Worm (Caenorhabditis elegans) whole organism, L4 larva: ENCODE measurements around the gene T05A12.4.

Experiments used
- F10B5.3 ChIP-seq: sonication (generic microtip); optimal IDR thresholded peaks from 2 replicates; lab custom pipeline; 2016; ENCODE audit warnings: mild to moderate bottlenecking, missing genetic modification characterization, missing compliant biosample characterization
- Y105C5A.15 ChIP-seq: fragments of 200-800 bp; sonication (Bioruptor generic); IDR thresholded peaks from 2 replicates; pipeline ENCODE4 v1.3.6; 2022; ENCODE audit warnings: missing genetic modification characterization, missing compliant biosample characterization
- ZK337.2 ChIP-seq: fragments of 200-800 bp; sonication (Bioruptor generic); IDR thresholded peaks from 2 replicates; pipeline ENCODE4 v1.3.6; 2022; ENCODE audit warnings: missing genetic modification reagents, missing genetic modification characterization, missing compliant biosample characterization
- aly-2 ChIP-seq: sonication (generic microtip); optimal IDR thresholded peaks from 2 replicates; lab custom pipeline; 2018; ENCODE audit warnings: missing biosample characterization, missing genetic modification characterization
- attf-4 ChIP-seq: sonication (generic microtip); optimal IDR thresholded peaks from 3 replicates; lab custom pipeline; 2017; ENCODE audit warnings: missing biosample characterization, missing genetic modification characterization
- ceh-28 ChIP-seq: fragments of 150-350 bp; optimal IDR thresholded peaks from 2 replicates; lab custom pipeline; 2014; ENCODE audit warnings: missing biosample characterization, missing genetic modification reagents, missing genetic modification characterization
- daf-12 ChIP-seq: fragments of 150-350 bp; optimal IDR thresholded peaks from 2 replicates; lab custom pipeline; 2014; ENCODE audit warnings: missing biosample characterization, missing genetic modification reagents, missing genetic modification characterization
- daf-16 ChIP-seq, 3 experiments: sonication (generic microtip); optimal IDR thresholded peaks; 2 replicates each; lab custom pipeline; 2016 to 2017; ENCODE audit warnings: missing genetic modification characterization in 3 of 3, missing genetic modification reagents in 3 of 3, mild to moderate bottlenecking in 2 of 3, missing compliant biosample characterization in 2 of 3, missing biosample characterization in 1 of 3, moderate library complexity in 1 of 3
- daf-19 ChIP-seq: fragments of 200-800 bp; sonication (Bioruptor generic); conservative IDR thresholded peaks from 2 replicates; pipeline ENCODE4 v1.3.6; 2022; ENCODE audit warnings: missing genetic modification characterization, missing compliant biosample characterization
- dmd-9 ChIP-seq: fragments of 200-800 bp; sonication (Bioruptor generic); IDR thresholded peaks from 2 replicates; pipeline ENCODE4 v1.3.6; 2022; ENCODE audit warnings: missing genetic modification reagents, missing genetic modification characterization, missing compliant biosample characterization
- dve-1 ChIP-seq: sonication (generic microtip); optimal IDR thresholded peaks from 2 replicates; lab custom pipeline; 2017; ENCODE audit warnings: antibody characterized with exemption, mild to moderate bottlenecking, missing genetic modification characterization, missing compliant biosample characterization; ENCODE audit not compliant: insufficient read depth
- hif-1 ChIP-seq, 2 experiments: sonication (generic microtip); optimal IDR thresholded peaks; 2 replicates each; lab custom pipeline; 2016 to 2017; ENCODE audit warnings: missing compliant biosample characterization in 2 of 2, missing genetic modification characterization in 2 of 2, missing genetic modification reagents in 2 of 2, missing genotype in 2 of 2, mild to moderate bottlenecking in 1 of 2
- hlh-11 ChIP-seq: fragments of 200-800 bp; sonication (Bioruptor generic); optimal IDR thresholded peaks from 2 replicates; lab custom pipeline; 2018; ENCODE audit warnings: mild to moderate bottlenecking, missing genetic modification characterization, missing compliant biosample characterization
- hlh-30 ChIP-seq: sonication (generic microtip); optimal IDR thresholded peaks from 2 replicates; lab custom pipeline; 2017; ENCODE audit warnings: antibody characterized with exemption, mild to moderate bottlenecking, missing genetic modification characterization, missing compliant biosample characterization; ENCODE audit not compliant: insufficient read depth
- jun-1 ChIP-seq: fragments of 150-350 bp; optimal IDR thresholded peaks from 2 replicates; lab custom pipeline; 2014; ENCODE audit warnings: missing biosample characterization, missing genetic modification reagents, missing genetic modification characterization
- lin-15B ChIP-seq: fragments of 150-350 bp; sonication (generic microtip); optimal IDR thresholded peaks from 3 replicates; lab custom pipeline; 2014; ENCODE audit warnings: missing biosample characterization, missing genetic modification characterization
- lin-38 ChIP-seq: fragments of 200-800 bp; sonication (Bioruptor generic); IDR thresholded peaks from 2 replicates; pipeline ENCODE4 v1.3.6; 2022; ENCODE audit warnings: missing genetic modification reagents, missing genetic modification characterization, missing compliant biosample characterization
- lsy-2 ChIP-seq, 2 experiments: fragments of 150-350 bp in 1 of 2; sonication (generic microtip) in 1 of 2; optimal IDR thresholded peaks; 2 replicates each; lab custom pipeline; 2014 to 2017; ENCODE audit warnings: missing biosample characterization in 2 of 2, missing genetic modification characterization in 2 of 2
- mxl-3 ChIP-seq: fragments of 200-800 bp; sonication (Bioruptor generic); optimal IDR thresholded peaks from 2 replicates; lab custom pipeline; 2018; ENCODE audit warnings: mild to moderate bottlenecking, missing genetic modification characterization, missing compliant biosample characterization
- nhr-102 ChIP-seq: sonication (generic microtip); optimal IDR thresholded peaks from 2 replicates; lab custom pipeline; 2016; ENCODE audit warnings: mild to moderate bottlenecking, missing genetic modification characterization, moderate library complexity, missing compliant biosample characterization
- nhr-237 ChIP-seq: sonication (generic microtip); optimal IDR thresholded peaks from 2 replicates; lab custom pipeline; 2017; ENCODE audit warnings: missing biosample characterization, missing genetic modification characterization
- nhr-25 ChIP-seq: sonication (generic microtip); optimal IDR thresholded peaks from 2 replicates; lab custom pipeline; 2017; ENCODE audit warnings: missing genetic modification characterization, mild to moderate bottlenecking, missing compliant biosample characterization, antibody characterized with exemption, moderate library complexity, borderline replicate concordance; ENCODE audit not compliant: insufficient read depth
- nhr-28 ChIP-seq: fragments of 150-350 bp; optimal IDR thresholded peaks from 2 replicates; lab custom pipeline; 2014; ENCODE audit warnings: missing biosample characterization, missing genetic modification characterization
- pqm-1 ChIP-seq: sonication (generic microtip); optimal IDR thresholded peaks from 2 replicates; lab custom pipeline; 2017; ENCODE audit warnings: missing biosample characterization, missing genetic modification characterization
- saeg-2 ChIP-seq: fragments of 200-800 bp; sonication (Bioruptor generic); IDR thresholded peaks from 2 replicates; pipeline ENCODE4 v1.3.6; 2022; ENCODE audit warnings: missing genetic modification reagents, missing genetic modification characterization, missing compliant biosample characterization
- sdz-12 ChIP-seq: fragments of 200-800 bp; sonication (Bioruptor generic); optimal IDR thresholded peaks from 2 replicates; lab custom pipeline; 2018; ENCODE audit warnings: mild to moderate bottlenecking, missing genetic modification characterization, missing compliant biosample characterization
- set-16 ChIP-seq: fragments of 200-800 bp; sonication (Bioruptor generic); IDR thresholded peaks from 2 replicates; pipeline ENCODE4 v1.3.6; 2022; ENCODE audit warnings: missing genetic modification reagents, missing genetic modification characterization, missing compliant biosample characterization
- snpc-1.2 ChIP-seq: fragments of 200-800 bp; sonication (Bioruptor generic); IDR thresholded peaks from 2 replicates; pipeline ENCODE4 v1.3.6; 2022; ENCODE audit warnings: missing genetic modification reagents, missing genetic modification characterization, missing compliant biosample characterization
- snpc-4 ChIP-seq: fragments of 150-350 bp; optimal IDR thresholded peaks from 2 replicates; lab custom pipeline; 2014; ENCODE audit warnings: missing biosample characterization, missing genetic modification characterization
- spr-3 ChIP-seq: fragments of 200-800 bp; sonication (Bioruptor generic); optimal IDR thresholded peaks from 2 replicates; lab custom pipeline; 2018; ENCODE audit warnings: mild to moderate bottlenecking, missing genetic modification characterization, missing compliant biosample characterization
- tra-1 ChIP-seq: fragments of 200-800 bp; sonication (Bioruptor generic); IDR thresholded peaks from 2 replicates; pipeline ENCODE4 v1.3.6; 2022; ENCODE audit warnings: missing genetic modification reagents, missing genetic modification characterization, missing compliant biosample characterization
- unc-130 ChIP-seq: sonication (generic microtip); optimal IDR thresholded peaks from 2 replicates; lab custom pipeline; 2016; ENCODE audit warnings: missing genetic modification reagents, missing genetic modification characterization, missing compliant biosample characterization
- unc-62 ChIP-seq, 3 experiments: fragments of 150-350 bp in 1 of 3; sonication (generic microtip); optimal IDR thresholded peaks in 2 of 3; peaks in 1 of 3; 1 replicate in 1 of 3; 2 replicates in 2 of 3; lab custom pipeline; 2014 to 2017; ENCODE audit warnings: missing biosample characterization in 3 of 3, missing genetic modification characterization in 3 of 3, missing genetic modification reagents in 3 of 3, missing genotype in 1 of 3
- vab-7 ChIP-seq: fragments of 200-800 bp; sonication (Bioruptor generic); IDR thresholded peaks from 2 replicates; pipeline ENCODE4 v1.3.6; 2022; ENCODE audit warnings: missing genetic modification reagents, missing genetic modification characterization, missing compliant biosample characterization
- zip-11 ChIP-seq: fragments of 200-800 bp; sonication (Bioruptor generic); IDR thresholded peaks from 2 replicates; pipeline ENCODE4 v1.3.6; 2022; ENCODE audit warnings: missing genetic modification characterization, missing compliant biosample characterization

The T05A12.4 gene

DNA sequence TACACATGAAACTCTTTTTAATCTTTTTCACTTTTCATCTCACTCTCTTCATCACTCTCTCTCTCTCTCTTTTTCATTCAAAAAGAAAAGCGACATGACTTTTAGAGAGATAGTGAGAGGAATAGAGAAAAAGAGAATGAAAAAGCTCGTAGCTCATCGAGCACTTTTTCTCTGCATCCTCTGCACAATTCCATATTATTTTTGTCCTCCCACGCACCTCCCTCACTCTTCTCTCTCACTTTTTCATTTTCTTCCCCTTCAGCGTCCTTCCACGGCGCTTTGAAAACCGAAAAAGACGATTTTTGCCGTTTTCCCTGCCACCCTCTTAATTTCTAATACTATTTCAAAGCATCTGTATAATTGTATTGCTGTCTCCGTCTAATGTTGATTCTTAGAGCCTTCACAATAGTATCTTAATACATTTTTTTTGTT lies 48.6 kb upstream of the T05A12.4 start (continued):
- peak; percentile 48 to 80 for TF ChIP-seq lsy-2 (tag; optimal IDR thresholded peaks at IDR 0.05; lab: Kevin White, UChicago)

DNA sequence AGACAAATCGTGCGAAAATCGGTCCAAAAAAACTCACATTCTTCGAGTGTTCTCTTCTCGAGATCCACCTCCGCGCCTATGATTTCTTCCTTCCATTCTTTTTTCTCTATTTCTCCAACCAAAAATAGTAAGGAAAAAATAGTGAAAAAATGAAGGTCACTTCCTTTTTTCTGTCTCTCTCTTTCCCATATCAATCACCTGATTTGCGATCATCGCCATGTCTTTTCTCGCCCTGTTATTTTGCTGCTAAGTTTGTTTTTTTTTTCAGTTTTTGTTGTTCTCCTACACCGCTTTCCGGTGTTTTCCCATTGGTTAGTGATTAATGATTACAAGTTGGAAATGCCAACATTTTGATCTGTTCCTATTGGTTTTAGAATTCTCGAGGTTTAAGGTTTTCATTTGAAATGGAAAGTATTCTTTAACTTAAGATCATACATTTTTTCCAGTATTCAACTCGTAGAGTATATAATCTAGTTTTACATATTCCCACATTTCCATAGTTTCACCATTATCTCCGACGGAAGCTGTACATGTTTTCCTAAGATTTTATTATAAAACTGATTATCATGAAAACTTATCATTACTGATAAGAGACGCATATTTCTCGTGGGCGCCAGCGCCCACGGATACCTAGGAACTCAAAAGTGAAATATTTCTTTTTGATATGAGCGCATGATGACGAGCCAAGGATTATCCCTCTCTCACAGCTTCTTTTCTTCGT lies 46.0 kb upstream of the T05A12.4 start:
- TF ChIP-seq ZK337.2 (GFP tag; lab: Robert Waterston, UW), result no peak
- no peak for TF ChIP-seq daf-16 (GFP tag; optimal IDR thresholded peaks at IDR 0.05; lab: Kevin White, UChicago)
- TF ChIP-seq daf-16 (tag; optimal IDR thresholded peaks at IDR 0.05; lab: Kevin White, UChicago), result peak; percentile 34
- TF ChIP-seq hlh-30, result peak; percentile 39
- no peak for TF ChIP-seq zip-11 (GFP tag; lab: Robert Waterston, UW)
- peak; percentile 36 for TF ChIP-seq nhr-28 (tag; lab: Kevin White, UChicago)
- peak; percentile 14 for TF ChIP-seq pqm-1 (tag; lab: Kevin White, UChicago)
- no peak for TF ChIP-seq daf-19
- no peak for TF ChIP-seq hif-1 (tag; optimal IDR thresholded peaks at IDR 0.05; lab: Kevin White, UChicago)

DNA sequence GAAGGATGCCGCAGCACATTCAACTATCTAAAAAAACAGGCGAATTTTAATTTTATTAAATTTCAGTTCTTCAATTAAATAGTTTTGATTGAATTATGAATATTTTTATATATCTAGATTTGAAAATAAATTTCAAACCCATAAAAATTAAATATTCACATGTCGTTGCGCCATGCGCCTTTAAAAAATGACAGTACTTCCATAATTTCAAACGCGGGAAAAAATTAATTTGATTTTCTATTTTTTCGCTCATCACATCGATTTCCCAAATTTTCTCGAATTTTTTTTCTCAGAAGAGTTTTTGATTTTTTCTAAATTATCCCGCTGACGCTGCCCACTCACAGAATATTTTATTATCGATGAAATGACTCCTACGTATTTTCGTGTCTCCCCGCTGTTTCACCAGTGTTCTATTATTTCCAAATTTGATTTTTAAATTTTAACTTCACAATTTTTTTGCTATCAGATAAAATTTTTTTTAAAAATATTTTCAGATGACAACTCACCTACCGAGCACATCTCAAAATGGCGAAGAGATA lies 45.2 kb upstream of the T05A12.4 start, which contains the start of gene lip-1:
TSS of gene lip-1 (plus strand) at position 489 of the 539 bp plus-strand sequence.
- TF ChIP-seq Y105C5A.15 (GFP tag; lab: Robert Waterston, UW) (no peak), lin-15B (no peak), snpc-1.2 (GFP tag; lab: Robert Waterston, UW) (peak; percentile 68; the same call in 1 of the 2 replicates), hlh-11 (tag; lab: Kevin White, UChicago) (no peak), attf-4 (tag; lab: Kevin White, UChicago) (no peak), unc-130 (GFP tag; lab: Kevin White, UChicago) (peak; percentile 25), ceh-28 (no peak), sdz-12 (no peak), vab-7 (GFP tag; lab: Robert Waterston, UW) (no peak), F10B5.3 (tag; lab: Kevin White, UChicago) (no peak), daf-12 (tag; lab: Kevin White, UChicago) (no peak), jun-1 (no peak), nhr-28 (tag; lab: Kevin White, UChicago) (no peak), nhr-25 (tag; lab: Kevin White, UChicago) (no peak), daf-16 (GFP tag; optimal IDR thresholded peaks at IDR 0.05; lab: Kevin White, UChicago) (no peak), daf-16 (tag; optimal IDR thresholded peaks at IDR 0.05; lab: Kevin White, UChicago) (no peak), nhr-237 (tag; lab: Kevin White, UChicago) (no peak), aly-2 (no peak), spr-3 (GFP tag; lab: Kevin White, UChicago) (no peak), nhr-102 (tag; lab: Kevin White, UChicago) (no peak), lin-38 (peak; percentile 21; the same call in 1 of the 2 replicates), saeg-2 (no peak), dve-1 (no peak), set-16 (GFP tag; lab: Robert Waterston, UW) (no peak), mxl-3 (GFP tag; lab: Kevin White, UChicago) (no peak), tra-1 (GFP tag; lab: Robert Waterston, UW) (no peak), dmd-9 (GFP tag; lab: Robert Waterston, UW) (no peak)

DNA sequence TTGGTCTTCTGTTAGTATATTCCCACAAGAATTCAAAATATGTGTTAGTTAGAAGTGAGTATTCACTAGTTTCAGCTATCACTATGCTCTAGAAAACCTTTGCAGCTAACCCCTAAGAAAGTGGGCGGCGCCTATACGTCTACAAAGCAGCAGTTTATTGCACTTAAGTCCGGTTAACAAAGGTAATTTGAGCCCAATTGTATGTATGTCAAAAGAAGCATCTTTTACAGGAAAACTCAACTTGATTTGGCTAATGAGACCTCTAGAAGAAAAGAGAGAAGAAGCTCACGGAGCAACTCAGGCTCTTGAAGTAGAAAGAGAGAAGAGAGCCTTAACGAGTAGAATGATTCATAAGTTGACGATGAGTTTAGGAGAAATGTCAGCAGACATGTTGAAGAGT lies 35.0 kb upstream of the T05A12.4 start:
- TF ChIP-seq snpc-4 (tag; lab: Kevin White, UChicago) (no peak), unc-62 (GFP tag; optimal IDR thresholded peaks at IDR 0.05 in 1 of 2; lab: Kevin White, UChicago) (peak in 1 of 2 experiments; percentile 68), unc-62 (tag; optimal IDR thresholded peaks at IDR 0.05; lab: Kevin White, UChicago) (no peak)
